Worm (Caenorhabditis elegans) whole organism, early embryonic: Measurements from ENCODE around the gene F58E6.6.

Experiments
- B0310.2 ChIP-seq: sonication (generic microtip); optimal IDR thresholded peaks from 2 replicates; lab custom pipeline; 2016; ENCODE audit warnings: mild to moderate bottlenecking, missing genetic modification characterization, missing compliant biosample characterization
- F13C5.2 ChIP-seq: sonication (generic microtip); optimal IDR thresholded peaks from 2 replicates; lab custom pipeline; 2017; ENCODE audit warnings: mild to moderate bottlenecking, missing genetic modification characterization, inconsistent platforms, missing compliant biosample characterization
- aly-1 ChIP-seq: sonication (generic microtip); optimal IDR thresholded peaks from 2 replicates; lab custom pipeline; 2016; ENCODE audit warnings: missing genetic modification characterization, missing compliant biosample characterization
- ama-1 ChIP-seq: fragments of 150-350 bp; optimal IDR thresholded peaks from 2 replicates; lab custom pipeline; 2014
- ceh-13 ChIP-seq: fragments of 200-800 bp; sonication (Bioruptor generic); optimal IDR thresholded peaks from 2 replicates; lab custom pipeline; 2018; ENCODE audit warnings: mild to moderate bottlenecking, missing genetic modification characterization, missing compliant biosample characterization
- ceh-36 ChIP-seq: sonication (generic microtip); optimal IDR thresholded peaks from 2 replicates; lab custom pipeline; 2016; ENCODE audit warnings: missing genetic modification characterization, inconsistent platforms, missing compliant biosample characterization
- ets-7 ChIP-seq: sonication (generic microtip); optimal IDR thresholded peaks from 2 replicates; lab custom pipeline; 2016; ENCODE audit warnings: missing genotype, missing genetic modification characterization, missing compliant biosample characterization
- flt-1 ChIP-seq: fragments of 200-800 bp; sonication (Bioruptor generic); IDR thresholded peaks from 2 replicates; pipeline ENCODE4 v1.3.6; 2022; ENCODE audit warnings: missing genetic modification characterization, missing compliant biosample characterization
- hmbx-1 ChIP-seq: sonication (generic microtip); optimal IDR thresholded peaks from 2 replicates; lab custom pipeline; 2016; ENCODE audit warnings: mild to moderate bottlenecking, missing genetic modification characterization, missing compliant biosample characterization
- hmg-4 ChIP-seq: fragments of 200-800 bp; sonication (Bioruptor generic); optimal IDR thresholded peaks from 2 replicates; lab custom pipeline; 2018; ENCODE audit warnings: mild to moderate bottlenecking, missing genetic modification characterization, missing compliant biosample characterization
- hnd-1 ChIP-seq: sonication (generic microtip); optimal IDR thresholded peaks from 2 replicates; lab custom pipeline; 2016; ENCODE audit warnings: missing genetic modification characterization, missing compliant biosample characterization
- pes-1 ChIP-seq: fragments of 200-800 bp; sonication (Bioruptor generic); IDR thresholded peaks from 2 replicates; pipeline ENCODE4 v1.3.6; 2022; ENCODE audit warnings: missing genetic modification reagents, missing genetic modification characterization, missing compliant biosample characterization
- scrt-1 ChIP-seq: fragments of 200-800 bp; sonication (Bioruptor generic); IDR thresholded peaks from 2 replicates; pipeline ENCODE4 v1.3.6; 2022; ENCODE audit warnings: missing genetic modification characterization, missing compliant biosample characterization
- sea-1 ChIP-seq: fragments of 200-800 bp; sonication (Bioruptor generic); conservative IDR thresholded peaks from 2 replicates; pipeline ENCODE4 v1.3.6; 2022; ENCODE audit warnings: missing genetic modification characterization, missing compliant biosample characterization
- tbx-11 ChIP-seq: fragments of 200-800 bp; sonication (Bioruptor generic); IDR thresholded peaks from 2 replicates; pipeline ENCODE4 v1.3.6; 2022; ENCODE audit warnings: missing genetic modification characterization, missing compliant biosample characterization
- tbx-37 ChIP-seq: fragments of 200-800 bp; sonication (Bioruptor generic); conservative IDR thresholded peaks from 2 replicates; pipeline ENCODE4 v1.3.6; 2022; ENCODE audit warnings: missing genetic modification reagents, missing genetic modification characterization, missing compliant biosample characterization
- tra-4 ChIP-seq: sonication (generic microtip); optimal IDR thresholded peaks from 2 replicates; lab custom pipeline; 2017; ENCODE audit warnings: missing genetic modification characterization, missing compliant biosample characterization

Gene F58E6.6

DNA sequence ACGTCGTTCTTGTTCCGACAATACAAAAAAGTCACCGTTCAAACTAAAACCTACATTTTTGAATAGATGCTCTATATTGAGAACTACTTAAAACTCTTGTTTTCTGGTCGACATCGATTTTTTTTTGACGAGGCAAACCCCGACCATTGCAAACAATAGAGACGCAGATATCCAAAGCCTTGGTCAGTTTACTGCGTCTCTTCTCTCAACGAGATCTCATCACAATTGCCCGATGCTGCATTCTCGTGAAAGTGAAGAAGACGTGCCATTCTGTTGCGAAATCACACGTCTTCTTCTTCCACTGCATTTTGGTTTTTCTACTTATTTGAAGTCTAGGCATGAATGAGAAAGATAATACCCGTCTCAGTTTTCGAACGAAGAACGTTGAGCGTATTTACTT, 48.4 kb downstream of the F58E6.6 start:
- TF ChIP-seq ceh-13, result no peak
- TF ChIP-seq hmbx-1 (tag; lab: Kevin White, UChicago), result no peak
- TF ChIP-seq pes-1 (GFP tag; lab: Robert Waterston, UW), result no peak
- TF ChIP-seq tbx-37 (GFP tag; lab: Robert Waterston, UW), result no peak
- no peak for TF ChIP-seq aly-1
- TF ChIP-seq ceh-36 (tag; lab: Kevin White, UChicago), result no peak
- no peak for TF ChIP-seq hmg-4 (GFP tag; lab: Kevin White, UChicago)
- no peak for TF ChIP-seq tbx-11
- no peak for TF ChIP-seq B0310.2

DNA sequence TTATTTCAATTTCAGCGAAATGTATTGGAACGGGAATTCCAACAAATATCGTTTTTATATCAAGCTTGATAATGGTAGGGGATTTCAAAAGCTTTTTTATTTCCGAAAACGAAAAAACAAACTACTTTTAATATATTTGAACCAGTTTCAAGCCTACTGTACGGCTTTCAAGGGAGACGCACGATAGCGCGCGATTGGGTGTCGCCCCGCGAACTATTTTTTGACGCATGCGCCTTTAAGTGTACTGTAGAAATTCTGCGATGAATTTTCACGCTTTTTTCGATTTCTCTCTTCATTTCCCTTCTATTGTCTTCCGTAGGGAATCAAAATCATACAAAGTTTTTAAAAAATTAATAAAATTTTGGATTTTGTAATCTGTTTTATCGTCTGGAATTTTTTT, 49.3 kb downstream of the F58E6.6 start:
- TF ChIP-seq hmbx-1 (tag; lab: Kevin White, UChicago), result no peak
- TF ChIP-seq ets-7 (tag; lab: Kevin White, UChicago), result no peak
- no peak for TF ChIP-seq aly-1
- TF ChIP-seq tbx-37 (GFP tag; lab: Robert Waterston, UW), result no peak
- no peak for TF ChIP-seq hnd-1 (tag; lab: Kevin White, UChicago)
- no peak for TF ChIP-seq sea-1 (GFP tag; lab: Robert Waterston, UW)
- TF ChIP-seq ama-1, result no peak
- TF ChIP-seq tra-4 (tag; lab: Kevin White, UChicago), result no peak
- no peak for TF ChIP-seq pes-1 (GFP tag; lab: Robert Waterston, UW)
- TF ChIP-seq flt-1 (GFP tag; lab: Robert Waterston, UW), result no peak

DNA sequence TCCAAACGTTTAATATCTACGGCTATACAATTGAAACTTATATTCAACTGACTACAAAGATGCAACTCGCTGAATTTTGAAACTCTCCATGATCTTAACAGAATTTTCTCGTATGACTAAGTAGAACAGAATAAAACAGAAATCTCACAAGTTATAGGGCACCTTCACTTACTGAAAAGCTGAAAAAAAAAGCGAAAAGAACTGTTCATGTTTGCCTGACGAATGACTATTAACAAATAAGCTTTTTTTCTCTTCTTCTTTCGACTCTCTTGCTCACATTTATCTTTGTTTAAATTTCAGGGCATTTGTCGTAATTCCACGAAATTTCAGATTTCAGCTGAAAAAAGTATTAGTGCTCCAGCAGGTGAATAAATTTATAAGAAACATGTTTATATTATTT, 50.1 kb downstream of the F58E6.6 start, which contains the start of gene xbx-6:
xbx-6 (plus strand) TSS at position 301 of the 400 bp plus-strand sequence.
- no peak for TF ChIP-seq pes-1 (GFP tag; lab: Robert Waterston, UW)
- TF ChIP-seq tbx-11, result no peak
- no peak for TF ChIP-seq hmg-4 (GFP tag; lab: Kevin White, UChicago)
- TF ChIP-seq tra-4 (tag; lab: Kevin White, UChicago), result no peak
- TF ChIP-seq tbx-37 (GFP tag; lab: Robert Waterston, UW), result no peak
- no peak for TF ChIP-seq scrt-1
- no peak for TF ChIP-seq aly-1
- TF ChIP-seq sea-1 (GFP tag; lab: Robert Waterston, UW), result no peak
- TF ChIP-seq ets-7 (tag; lab: Kevin White, UChicago), result no peak
- TF ChIP-seq ceh-13, result no peak
- TF ChIP-seq hmbx-1 (tag; lab: Kevin White, UChicago), result no peak
- no peak for TF ChIP-seq hnd-1 (tag; lab: Kevin White, UChicago)
- TF ChIP-seq F13C5.2 (tag; lab: Kevin White, UChicago), result no peak
- TF ChIP-seq flt-1 (GFP tag; lab: Robert Waterston, UW), result no peak
- TF ChIP-seq B0310.2, result no peak
- TF ChIP-seq ama-1, result no peak
- TF ChIP-seq ceh-36 (tag; lab: Kevin White, UChicago), result no peak
